Worm (Caenorhabditis elegans) whole organism, midembryonic: ENCODE measurements around the gene Y41D4B.24.

Experiments used
- T22C8.4 ChIP-seq: fragments of 200-800 bp; sonication (Bioruptor generic); IDR thresholded peaks from 2 replicates; pipeline ENCODE4 v1.3.6; 2022; ENCODE audit warnings: missing genetic modification characterization, missing compliant biosample characterization
- cog-1 ChIP-seq: sonication (generic microtip); optimal IDR thresholded peaks from 2 replicates; lab custom pipeline; 2016; ENCODE audit warnings: missing genetic modification characterization, missing compliant biosample characterization
- flt-1 ChIP-seq: fragments of 200-800 bp; sonication (Bioruptor generic); IDR thresholded peaks from 2 replicates; pipeline ENCODE4 v1.3.6; 2022; ENCODE audit warnings: missing genetic modification characterization, missing compliant biosample characterization
- klf-2 ChIP-seq: fragments of 200-800 bp; sonication (Bioruptor generic); conservative IDR thresholded peaks from 2 replicates; pipeline ENCODE4 v1.3.6; 2022; ENCODE audit warnings: missing genetic modification reagents, missing genetic modification characterization, missing compliant biosample characterization
- med-1 ChIP-seq: sonication (generic microtip); optimal IDR thresholded peaks from 2 replicates; lab custom pipeline; 2017; ENCODE audit warnings: missing genetic modification characterization, mild to moderate bottlenecking, missing compliant biosample characterization, antibody characterized with exemption, missing genetic modification reagents; ENCODE audit not compliant: insufficient read depth
- ref-1 ChIP-seq: fragments of 200-800 bp; sonication (Bioruptor generic); conservative IDR thresholded peaks from 2 replicates; pipeline ENCODE4 v1.3.6; 2022; ENCODE audit warnings: missing genetic modification reagents, missing genetic modification characterization, missing compliant biosample characterization
- tab-1 ChIP-seq: fragments of 200-800 bp; sonication (Bioruptor generic); IDR thresholded peaks from 2 replicates; pipeline ENCODE4 v1.3.6; 2022; ENCODE audit warnings: missing genetic modification characterization, missing compliant biosample characterization
- ztf-23 ChIP-seq: fragments of 200-800 bp; sonication (Bioruptor generic); IDR thresholded peaks from 2 replicates; pipeline ENCODE4 v1.3.6; 2022; ENCODE audit warnings: missing genetic modification reagents, missing genetic modification characterization, missing compliant biosample characterization
- ztf-29 ChIP-seq: fragments of 200-800 bp; sonication (Bioruptor generic); IDR thresholded peaks from 2 replicates; pipeline ENCODE4 v1.3.6; 2022; ENCODE audit warnings: missing genetic modification reagents, missing genetic modification characterization, missing compliant biosample characterization

DNA sequence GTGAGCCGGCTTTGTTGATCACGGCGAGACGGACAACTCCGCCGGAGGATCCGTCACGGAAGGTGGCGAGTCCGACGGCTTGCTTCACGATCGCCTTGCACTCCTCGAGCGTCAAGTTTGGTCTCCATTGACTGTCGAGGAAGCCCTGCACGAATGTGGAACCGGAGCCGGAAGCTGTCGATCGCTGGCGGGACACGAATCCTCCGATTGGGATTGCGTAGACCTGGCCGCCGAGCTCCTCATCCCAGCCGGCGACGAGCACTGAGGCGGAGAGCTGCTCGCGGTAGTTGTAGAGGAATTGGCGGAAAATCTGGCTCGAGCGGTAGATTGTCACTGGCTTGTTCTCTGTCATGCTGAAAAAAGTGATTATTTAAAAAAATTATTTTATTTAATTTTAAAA, 27.0 kb upstream of the Y41D4B.24 start:
- no peak for TF ChIP-seq flt-1 (GFP tag; lab: Robert Waterston, UW)
- TF ChIP-seq cog-1 (tag; lab: Kevin White, UChicago): no peak
- TF ChIP-seq ztf-23 (GFP tag; lab: Robert Waterston, UW): no peak
- no peak for TF ChIP-seq med-1 (GFP tag; lab: Kevin White, UChicago)
- no peak for TF ChIP-seq klf-2 (GFP tag; lab: Robert Waterston, UW)
- no peak for TF ChIP-seq ref-1 (GFP tag; lab: Robert Waterston, UW)
- TF ChIP-seq ztf-29 (GFP tag; lab: Robert Waterston, UW): no peak
- TF ChIP-seq tab-1 (GFP tag; lab: Robert Waterston, UW): no peak
- TF ChIP-seq T22C8.4: no peak
